Fruit fly (Drosophila melanogaster): ENCODE results near the gene CG44006.

Gene CG44006

dm6 chr3L:18040017-18040416, 29.9 kb downstream of the CG44006 start, which contains the start of gene CG32192:
Gene CG32192, plus strand, starts transcription at chr3L:18040317.
- no peak for TF ChIP-seq fd96Ca (GFP tag; IDR thresholded peaks at IDR 0.05)
- TF ChIP-seq CG10348 (GFP tag; IDR thresholded peaks at IDR 0.05): no peak
- TF ChIP-seq CG13204 (GFP tag; optimal IDR thresholded peaks at IDR 0.05): no peak
- TF ChIP-seq EcR (GFP tag; optimal IDR thresholded peaks at IDR 0.05): no peak
- TF ChIP-seq CG15710 (tag; optimal IDR thresholded peaks at IDR 0.05): no peak
- TF ChIP-seq CG8159 (tag; optimal IDR thresholded peaks at IDR 0.05): no peak
- no peak for TF ChIP-seq CG34367 (tag; optimal IDR thresholded peaks at IDR 0.05)
- no peak for TF ChIP-seq CG8301 (tag; optimal IDR thresholded peaks at IDR 0.05)
- no peak for TF ChIP-seq Snoo (tag; optimal IDR thresholded peaks at IDR 0.05)
- no peak for TF ChIP-seq Pif1A (GFP tag; optimal IDR thresholded peaks at IDR 0.05)
- TF ChIP-seq CG9948 (tag; optimal IDR thresholded peaks at IDR 0.05): no peak
- no peak for TF ChIP-seq CG14655 (GFP tag; optimal IDR thresholded peaks at IDR 0.05)
- no peak for TF ChIP-seq CG17806 (tag; optimal IDR thresholded peaks at IDR 0.05)

dm6 chr3L:18038122-18038762, 31.7 kb downstream of the CG44006 start:
- no peak for TF ChIP-seq CG32121 (GFP tag; IDR thresholded peaks at IDR 0.05)
- peak; percentile 63 for TF ChIP-seq CG15710 (tag; optimal IDR thresholded peaks at IDR 0.05)
- no peak; the same call in 1 of the 2 replicates for TF ChIP-seq CG12605 (GFP tag; IDR thresholded peaks at IDR 0.05)
- peak; percentile 50 for TF ChIP-seq gl (tag; optimal IDR thresholded peaks at IDR 0.05)
- TF ChIP-seq rn (GFP tag; IDR thresholded peaks at IDR 0.05): no peak
- TF ChIP-seq CG34367 (tag; optimal IDR thresholded peaks at IDR 0.05): peak; percentile 37
- TF ChIP-seq Pif1A (GFP tag; optimal IDR thresholded peaks at IDR 0.05): no peak
- TF ChIP-seq fd96Ca (GFP tag; IDR thresholded peaks at IDR 0.05): no peak
- TF ChIP-seq CG17806 (tag; optimal IDR thresholded peaks at IDR 0.05): peak; percentile 67
- no peak for TF ChIP-seq CG4496 (GFP tag; IDR thresholded peaks at IDR 0.05)
- peak; percentile 34 for TF ChIP-seq D1 (tag; optimal IDR thresholded peaks at IDR 0.05)
- no peak for TF ChIP-seq CG10348 (GFP tag; IDR thresholded peaks at IDR 0.05)
- TF ChIP-seq CG8159 (tag; optimal IDR thresholded peaks at IDR 0.05): peak; percentile 68
- peak; percentile 74 for TF ChIP-seq EcR (GFP tag; optimal IDR thresholded peaks at IDR 0.05)
- no peak for TF ChIP-seq Pif1B (GFP tag; optimal IDR thresholded peaks at IDR 0.05)
- no peak for TF ChIP-seq CG8301 (tag; optimal IDR thresholded peaks at IDR 0.05)
- no peak for TF ChIP-seq Snoo (tag; optimal IDR thresholded peaks at IDR 0.05)
- TF ChIP-seq Ets98B (GFP tag; IDR thresholded peaks at IDR 0.05): no peak
- peak; percentile 28 for TF ChIP-seq CG13204 (GFP tag; optimal IDR thresholded peaks at IDR 0.05)
- TF ChIP-seq CG14655 (GFP tag; optimal IDR thresholded peaks at IDR 0.05): no peak
- TF ChIP-seq CG9948 (tag; optimal IDR thresholded peaks at IDR 0.05): peak; percentile 50

dm6 chr3L:18037459-18038092, 32.4 kb downstream of the CG44006 start:
- TF ChIP-seq CG8159 (tag; optimal IDR thresholded peaks at IDR 0.05) (peak; percentile 93), CG14655 (GFP tag; optimal IDR thresholded peaks at IDR 0.05) (peak; percentile 69), Snoo (tag; optimal IDR thresholded peaks at IDR 0.05) (peak; percentile 87), CG32121 (GFP tag; IDR thresholded peaks at IDR 0.05) (no peak), EcR (GFP tag; optimal IDR thresholded peaks at IDR 0.05) (peak; percentile 99), gl (tag; optimal IDR thresholded peaks at IDR 0.05) (peak; percentile 67), fd96Ca (GFP tag; IDR thresholded peaks at IDR 0.05) (no peak), rn (GFP tag; IDR thresholded peaks at IDR 0.05) (no peak), D1 (tag; optimal IDR thresholded peaks at IDR 0.05) (peak; percentile 86), Pif1B (GFP tag; optimal IDR thresholded peaks at IDR 0.05) (peak; percentile 68), CG34367 (tag; optimal IDR thresholded peaks at IDR 0.05) (peak; percentile 88), Pif1A (GFP tag; optimal IDR thresholded peaks at IDR 0.05) (peak; percentile 76), Ets98B (GFP tag; IDR thresholded peaks at IDR 0.05) (no peak), CG9948 (tag; optimal IDR thresholded peaks at IDR 0.05) (peak; percentile 94), CG8301 (tag; optimal IDR thresholded peaks at IDR 0.05) (peak; percentile 43), CG17806 (tag; optimal IDR thresholded peaks at IDR 0.05) (peak; percentile 93), CG12605 (GFP tag; IDR thresholded peaks at IDR 0.05) (no peak), CG10348 (GFP tag; IDR thresholded peaks at IDR 0.05) (no peak), CG4496 (GFP tag; IDR thresholded peaks at IDR 0.05) (no peak), CG15710 (tag; optimal IDR thresholded peaks at IDR 0.05) (peak; percentile 93), CG13204 (GFP tag; optimal IDR thresholded peaks at IDR 0.05) (peak; percentile 45)

- no peak for TF ChIP-seq Ets98B (GFP tag; IDR thresholded peaks at IDR 0.05)
- TF ChIP-seq EcR (GFP tag; optimal IDR thresholded peaks at IDR 0.05): peak; percentile 97
Observed at dm6 chr3L:18036995-18037394, 33.0 kb downstream of the CG44006 start.

dm6 chr3L:18034498-18034897, 35.5 kb downstream of the CG44006 start:
- TF ChIP-seq fd96Ca (GFP tag; IDR thresholded peaks at IDR 0.05) (no peak), CG8159 (tag; optimal IDR thresholded peaks at IDR 0.05) (no peak), CG13204 (GFP tag; optimal IDR thresholded peaks at IDR 0.05) (no peak), CG15710 (tag; optimal IDR thresholded peaks at IDR 0.05) (no peak), Ets98B (GFP tag; IDR thresholded peaks at IDR 0.05) (no peak), D1 (tag; optimal IDR thresholded peaks at IDR 0.05) (no peak), CG32121 (GFP tag; IDR thresholded peaks at IDR 0.05) (no peak), rn (GFP tag; IDR thresholded peaks at IDR 0.05) (no peak), CG4496 (GFP tag; IDR thresholded peaks at IDR 0.05) (no peak), gl (tag; optimal IDR thresholded peaks at IDR 0.05) (no peak), EcR (GFP tag; optimal IDR thresholded peaks at IDR 0.05) (no peak), CG34367 (tag; optimal IDR thresholded peaks at IDR 0.05) (no peak), Pif1A (GFP tag; optimal IDR thresholded peaks at IDR 0.05) (no peak), Snoo (tag; optimal IDR thresholded peaks at IDR 0.05) (no peak)
